Worm (Caenorhabditis elegans) whole organism, L2 larva: Measurements from ENCODE around the gene aptf-3.

ENCODE experiments used
- F13H6.1 ChIP-seq: sonication (generic microtip); optimal IDR thresholded peaks from 2 replicates; lab custom pipeline; 2016; ENCODE audit warnings: missing genetic modification characterization, missing compliant biosample characterization
- ZK546.5 ChIP-seq: sonication (generic microtip); optimal IDR thresholded peaks from 2 replicates; lab custom pipeline; 2017; ENCODE audit warnings: missing biosample characterization, missing genetic modification characterization
- alr-1 ChIP-seq: fragments of 150-350 bp; optimal IDR thresholded peaks from 2 replicates; lab custom pipeline; 2014; ENCODE audit warnings: missing biosample characterization, missing genetic modification characterization
- blmp-1 ChIP-seq: sonication (generic microtip); optimal IDR thresholded peaks from 2 replicates; lab custom pipeline; 2017; ENCODE audit warnings: missing genetic modification characterization, mild to moderate bottlenecking, missing compliant biosample characterization, antibody characterized with exemption, moderate library complexity; ENCODE audit not compliant: insufficient read depth
- elt-1 ChIP-seq: fragments of 150-350 bp; optimal IDR thresholded peaks from 2 replicates; lab custom pipeline; 2014; ENCODE audit warnings: missing biosample characterization, missing genetic modification characterization
- lsy-2 ChIP-seq, 2 experiments: fragments of 150-350 bp in 1 of 2; sonication (generic microtip) in 1 of 2; optimal IDR thresholded peaks; 2 replicates each; lab custom pipeline; 2014 to 2017; ENCODE audit warnings: missing biosample characterization in 2 of 2, missing genetic modification characterization in 2 of 2
- mbf-1 ChIP-seq: sonication (generic microtip); optimal IDR thresholded peaks from 2 replicates; lab custom pipeline; 2017; ENCODE audit warnings: missing biosample characterization, missing genetic modification characterization
- nhr-12 ChIP-seq: fragments of 150-350 bp; optimal IDR thresholded peaks from 2 replicates; lab custom pipeline; 2014; ENCODE audit warnings: missing biosample characterization, missing genetic modification characterization
- nhr-25 ChIP-seq: fragments of 150-350 bp; sonication (generic microtip); optimal IDR thresholded peaks from 3 replicates; lab custom pipeline; 2014; ENCODE audit warnings: missing biosample characterization, missing genetic modification characterization
- ztf-1 ChIP-seq: fragments of 200-800 bp; sonication (Bioruptor generic); conservative IDR thresholded peaks from 2 replicates; pipeline ENCODE4 v1.3.6; 2022; ENCODE audit warnings: missing genetic modification characterization, missing compliant biosample characterization

ce11 chrII:8611330-8611729 is 17.3 kb downstream of the aptf-3 start:
- TF ChIP-seq blmp-1 (tag; lab: Kevin White, UChicago): no peak
- TF ChIP-seq lsy-2 (tag; optimal IDR thresholded peaks at IDR 0.05; lab: Kevin White, UChicago): no peak
- no peak for TF ChIP-seq mbf-1 (tag; lab: Kevin White, UChicago)
- TF ChIP-seq ZK546.5 (tag; lab: Kevin White, UChicago): no peak
- no peak for TF ChIP-seq nhr-25
- no peak for TF ChIP-seq alr-1 (tag; lab: Kevin White, UChicago)
- TF ChIP-seq nhr-12 (tag; lab: Kevin White, UChicago): no peak
- TF ChIP-seq ztf-1 (GFP tag; lab: Robert Waterston, UW): no peak
- TF ChIP-seq elt-1: no peak
- TF ChIP-seq F13H6.1: no peak
